Worm (Caenorhabditis elegans) whole organism, late embryonic: ENCODE measurements around the gene W10G11.3.
A peak's percentile ranks its signal among the peaks of the same experiment; 100 is the strongest.

Experiments
- C08G9.2 ChIP-seq: sonication (generic microtip); optimal IDR thresholded peaks from 2 replicates; lab custom pipeline; 2016; ENCODE audit warnings: mild to moderate bottlenecking, missing genetic modification characterization, moderate library complexity, missing compliant biosample characterization
- C38D4.7 ChIP-seq: fragments of 200-800 bp; sonication (Bioruptor generic); optimal IDR thresholded peaks from 2 replicates; lab custom pipeline; 2018; ENCODE audit warnings: mild to moderate bottlenecking, missing genetic modification characterization, moderate library complexity, missing compliant biosample characterization
- F13H6.1 ChIP-seq: sonication (generic microtip); optimal IDR thresholded peaks from 2 replicates; lab custom pipeline; 2016; ENCODE audit warnings: missing genetic modification characterization, missing compliant biosample characterization
- K09A11.1 ChIP-seq: sonication (generic microtip); optimal IDR thresholded peaks from 2 replicates; lab custom pipeline; 2017; ENCODE audit warnings: antibody characterized with exemption, mild to moderate bottlenecking, missing genetic modification characterization, missing compliant biosample characterization; ENCODE audit not compliant: insufficient read depth
- T23F11.4 ChIP-seq: fragments of 200-800 bp; sonication (Bioruptor generic); optimal IDR thresholded peaks from 2 replicates; lab custom pipeline; 2018; ENCODE audit warnings: mild to moderate bottlenecking, missing genetic modification characterization, missing compliant biosample characterization
- Y22D7AL.16 ChIP-seq: sonication (generic microtip); optimal IDR thresholded peaks from 2 replicates; lab custom pipeline; 2016; ENCODE audit warnings: missing genetic modification characterization, missing compliant biosample characterization
- ceh-14 ChIP-seq: sonication (generic microtip); optimal IDR thresholded peaks from 2 replicates; lab custom pipeline; 2016; ENCODE audit warnings: missing genotype, missing genetic modification characterization, missing compliant biosample characterization
- ceh-18 ChIP-seq: sonication (generic microtip); optimal IDR thresholded peaks from 2 replicates; lab custom pipeline; 2016; ENCODE audit warnings: missing genetic modification characterization, missing compliant biosample characterization
- ceh-19 ChIP-seq: fragments of 200-800 bp; sonication (Bioruptor generic); optimal IDR thresholded peaks from 2 replicates; lab custom pipeline; 2018; ENCODE audit warnings: mild to moderate bottlenecking, missing genetic modification characterization, missing compliant biosample characterization
- ceh-22 ChIP-seq: sonication (generic microtip); optimal IDR thresholded peaks from 2 replicates; lab custom pipeline; 2017; ENCODE audit warnings: missing biosample characterization, missing genetic modification characterization
- ceh-24 ChIP-seq: sonication (generic microtip); optimal IDR thresholded peaks from 2 replicates; lab custom pipeline; 2016; ENCODE audit warnings: mild to moderate bottlenecking, missing genetic modification characterization, missing compliant biosample characterization
- ceh-34 ChIP-seq: sonication (generic microtip); optimal IDR thresholded peaks from 2 replicates; lab custom pipeline; 2016; ENCODE audit warnings: mild to moderate bottlenecking, missing genetic modification characterization, missing compliant biosample characterization
- ceh-45 ChIP-seq: fragments of 200-800 bp; sonication (Bioruptor generic); IDR thresholded peaks from 2 replicates; pipeline ENCODE4 v1.3.6; 2022; ENCODE audit warnings: missing genetic modification reagents, missing genetic modification characterization, missing compliant biosample characterization
- ceh-48 ChIP-seq: sonication (generic microtip); optimal IDR thresholded peaks from 2 replicates; lab custom pipeline; 2016; ENCODE audit warnings: missing genetic modification characterization, inconsistent platforms, missing compliant biosample characterization
- ceh-6 ChIP-seq: fragments of 200-800 bp; sonication (Bioruptor generic); optimal IDR thresholded peaks from 2 replicates; lab custom pipeline; 2018; ENCODE audit warnings: mild to moderate bottlenecking, missing genetic modification characterization, missing compliant biosample characterization
- ceh-9 ChIP-seq: sonication (generic microtip); optimal IDR thresholded peaks from 2 replicates; lab custom pipeline; 2016; ENCODE audit warnings: mild to moderate bottlenecking, missing genetic modification characterization, inconsistent platforms, missing compliant biosample characterization
- che-1 ChIP-seq: sonication (generic microtip); optimal IDR thresholded peaks from 2 replicates; lab custom pipeline; 2016; ENCODE audit warnings: mild to moderate bottlenecking, missing genetic modification characterization, missing compliant biosample characterization
- dve-1 ChIP-seq: sonication (generic microtip); optimal IDR thresholded peaks from 2 replicates; lab custom pipeline; 2017; ENCODE audit warnings: antibody characterized with exemption, mild to moderate bottlenecking, missing genetic modification characterization, missing compliant biosample characterization
- eyg-1 ChIP-seq: sonication (generic microtip); optimal IDR thresholded peaks from 2 replicates; lab custom pipeline; 2016; ENCODE audit warnings: missing genotype, missing genetic modification characterization, missing compliant biosample characterization
- fax-1 ChIP-seq: sonication (generic microtip); optimal IDR thresholded peaks from 2 replicates; lab custom pipeline; 2016; ENCODE audit warnings: missing genotype, missing genetic modification characterization, missing compliant biosample characterization
- fkh-10 ChIP-seq: fragments of 150-350 bp; optimal IDR thresholded peaks from 2 replicates; lab custom pipeline; 2014; ENCODE audit warnings: missing biosample characterization, missing genetic modification reagents, missing genetic modification characterization
- fkh-6 ChIP-seq: sonication (generic microtip); optimal IDR thresholded peaks from 2 replicates; lab custom pipeline; 2016; ENCODE audit warnings: missing genetic modification characterization, missing compliant biosample characterization
- gmeb-2 ChIP-seq: sonication (generic microtip); optimal IDR thresholded peaks from 2 replicates; lab custom pipeline; 2016; ENCODE audit warnings: missing genetic modification characterization, inconsistent platforms, missing compliant biosample characterization
- hlh-15 ChIP-seq: sonication (generic microtip); optimal IDR thresholded peaks from 2 replicates; lab custom pipeline; 2016; ENCODE audit warnings: missing genetic modification characterization, missing compliant biosample characterization
- hlh-6 ChIP-seq: sonication (generic microtip); optimal IDR thresholded peaks from 2 replicates; lab custom pipeline; 2016; ENCODE audit warnings: missing genotype, missing genetic modification characterization, missing compliant biosample characterization
- lim-6 ChIP-seq: sonication (generic microtip); optimal IDR thresholded peaks from 2 replicates; lab custom pipeline; 2016; ENCODE audit warnings: missing genetic modification characterization, missing compliant biosample characterization
- lin-11 ChIP-seq: fragments of 200-800 bp; sonication (Bioruptor generic); optimal IDR thresholded peaks from 2 replicates; lab custom pipeline; 2018; ENCODE audit warnings: mild to moderate bottlenecking, missing genetic modification characterization, missing compliant biosample characterization
- nhr-11 ChIP-seq: fragments of 150-350 bp; optimal IDR thresholded peaks from 2 replicates; lab custom pipeline; 2014; ENCODE audit warnings: missing biosample characterization, missing genetic modification characterization
- nhr-232 ChIP-seq: sonication (generic microtip); optimal IDR thresholded peaks from 2 replicates; lab custom pipeline; 2016; ENCODE audit warnings: missing genetic modification characterization, missing compliant biosample characterization
- odd-2 ChIP-seq: sonication (generic microtip); optimal IDR thresholded peaks from 2 replicates; lab custom pipeline; 2017; ENCODE audit warnings: antibody characterized with exemption, mild to moderate bottlenecking, missing genetic modification characterization, missing compliant biosample characterization
- pat-9 ChIP-seq: fragments of 200-800 bp; sonication (Bioruptor generic); optimal IDR thresholded peaks from 2 replicates; lab custom pipeline; 2018; ENCODE audit warnings: mild to moderate bottlenecking, missing genetic modification characterization, moderate library complexity, missing compliant biosample characterization
- ref-2 ChIP-seq: sonication (generic microtip); optimal IDR thresholded peaks from 2 replicates; lab custom pipeline; 2016; ENCODE audit warnings: missing genetic modification characterization, missing compliant biosample characterization
- rnt-1 ChIP-seq: sonication (generic microtip); optimal IDR thresholded peaks from 2 replicates; lab custom pipeline; 2016; ENCODE audit warnings: missing genetic modification characterization, missing compliant biosample characterization
- sdc-2 ChIP-seq: sonication (generic microtip); optimal IDR thresholded peaks from 2 replicates; lab custom pipeline; 2016; ENCODE audit warnings: missing genotype, missing genetic modification characterization, missing compliant biosample characterization
- sox-4 ChIP-seq: sonication (generic microtip); optimal IDR thresholded peaks from 2 replicates; lab custom pipeline; 2017; ENCODE audit warnings: mild to moderate bottlenecking, missing genetic modification characterization, inconsistent platforms, missing compliant biosample characterization
- syd-9 ChIP-seq: sonication (generic microtip); optimal IDR thresholded peaks from 2 replicates; lab custom pipeline; 2016; ENCODE audit warnings: mild to moderate bottlenecking, missing genetic modification characterization, moderate library complexity, missing compliant biosample characterization
- tbx-2 ChIP-seq: sonication (generic microtip); optimal IDR thresholded peaks from 2 replicates; lab custom pipeline; 2016; ENCODE audit warnings: missing genetic modification characterization, missing compliant biosample characterization
- ttx-3 ChIP-seq: sonication (generic microtip); optimal IDR thresholded peaks from 2 replicates; lab custom pipeline; 2016; ENCODE audit warnings: missing genetic modification reagents, missing genetic modification characterization, missing compliant biosample characterization
- unc-3 ChIP-seq, 2 experiments: fragments of 200-800 bp in 1 of 2; sonication (Bioruptor generic) in 1 of 2; sonication (generic microtip) in 1 of 2; conservative IDR thresholded peaks in 1 of 2; optimal IDR thresholded peaks in 1 of 2; 2 replicates each; pipeline versions ENCODE4 v1.3.6 to Lab custom; 2016 to 2022; ENCODE audit warnings: missing compliant biosample characterization in 2 of 2, missing genetic modification characterization in 2 of 2, missing genetic modification reagents in 1 of 2
- unc-42 ChIP-seq: sonication (generic microtip); optimal IDR thresholded peaks from 2 replicates; lab custom pipeline; 2016; ENCODE audit warnings: missing genotype, missing genetic modification characterization, missing compliant biosample characterization
- unc-55 ChIP-seq: sonication (generic microtip); optimal IDR thresholded peaks from 2 replicates; lab custom pipeline; 2017; ENCODE audit warnings: missing biosample characterization, missing genetic modification reagents, missing genetic modification characterization
- unc-86 ChIP-seq: sonication (generic microtip); optimal IDR thresholded peaks from 2 replicates; lab custom pipeline; 2016; ENCODE audit warnings: missing genetic modification characterization, missing compliant biosample characterization
- zip-5 ChIP-seq: sonication (generic microtip); optimal IDR thresholded peaks from 2 replicates; lab custom pipeline; 2016; ENCODE audit warnings: missing genetic modification characterization, missing compliant biosample characterization
- ztf-16 ChIP-seq: sonication (generic microtip); optimal IDR thresholded peaks from 2 replicates; lab custom pipeline; 2017; ENCODE audit warnings: missing genetic modification characterization, missing compliant biosample characterization

W10G11.3 gene

DNA sequence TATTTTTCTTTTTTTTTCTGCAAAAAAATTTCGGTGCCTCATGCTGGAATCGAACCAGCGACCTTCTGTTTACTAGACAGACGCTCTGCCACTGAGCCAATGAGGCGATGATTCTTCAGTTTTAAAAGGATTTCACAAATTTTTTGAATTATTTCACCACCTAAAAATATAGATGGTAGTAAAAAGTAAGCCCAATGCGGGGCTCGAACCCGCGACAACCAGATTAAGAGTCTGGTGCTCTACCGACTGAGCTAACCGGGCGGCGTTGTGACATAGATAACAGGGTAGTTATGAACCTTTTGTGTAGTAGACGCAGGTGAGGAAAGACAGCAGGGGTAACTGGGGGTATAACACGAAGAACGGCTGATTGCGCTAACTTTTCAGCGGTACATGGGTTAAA lies 5.3 kb upstream of the W10G11.3 start:
- TF ChIP-seq Y22D7AL.16 (tag; lab: Kevin White, UChicago) = peak; percentile 41
- TF ChIP-seq eyg-1 (tag; lab: Kevin White, UChicago) = peak; percentile 60
- TF ChIP-seq che-1 (tag; lab: Kevin White, UChicago) = peak; percentile 49
- peak; percentile 12 for TF ChIP-seq K09A11.1
- peak; percentile 34 for TF ChIP-seq unc-86 (tag; lab: Kevin White, UChicago)
- peak; percentile 43 for TF ChIP-seq hlh-15
- TF ChIP-seq ref-2 (tag; lab: Kevin White, UChicago) = peak; percentile 8
- peak; percentile 20 for TF ChIP-seq sdc-2
- peak; percentile 2 for TF ChIP-seq F13H6.1
- TF ChIP-seq zip-5 (tag; lab: Kevin White, UChicago) = peak; percentile 12
- TF ChIP-seq ztf-16 (tag; lab: Kevin White, UChicago) = peak; percentile 25
- TF ChIP-seq fkh-6 = peak; percentile 55
- peak; percentile 61 for TF ChIP-seq hlh-6
- peak; percentile 38 for TF ChIP-seq lin-11 (tag; lab: Kevin White, UChicago)
- peak; percentile 46 for TF ChIP-seq syd-9
- peak; percentile 4 for TF ChIP-seq tbx-2 (tag; lab: Kevin White, UChicago)
- peak; percentile 30 for TF ChIP-seq nhr-232 (tag; lab: Kevin White, UChicago)
- TF ChIP-seq fax-1 (tag; lab: Kevin White, UChicago) = peak; percentile 19
- TF ChIP-seq ceh-45 = peak; percentile 55; the same call in 1 of the 2 replicates
- peak; percentile 70 for TF ChIP-seq ceh-6
- TF ChIP-seq C38D4.7 (GFP tag; lab: Kevin White, UChicago) = peak; percentile 37
- TF ChIP-seq dve-1 (tag; lab: Kevin White, UChicago) = peak; percentile 23
- peak; percentile 42 for TF ChIP-seq sox-4 (tag; lab: Kevin White, UChicago)
- TF ChIP-seq gmeb-2 (tag; lab: Kevin White, UChicago) = peak; percentile 55
- TF ChIP-seq unc-3 (GFP tag; conservative IDR thresholded peaks at IDR 0.05; lab: Robert Waterston, UW) = peak; percentile 40; the same call in 1 of the 2 replicates
- TF ChIP-seq unc-3 (tag; optimal IDR thresholded peaks at IDR 0.05; lab: Kevin White, UChicago) = peak; percentile 42
- peak; percentile 42 for TF ChIP-seq C08G9.2
- TF ChIP-seq pat-9 (tag; lab: Kevin White, UChicago) = peak; percentile 55
- TF ChIP-seq ceh-19 (GFP tag; lab: Kevin White, UChicago) = peak; percentile 25

- TF ChIP-seq tbx-2 (tag; lab: Kevin White, UChicago) (no peak), ceh-48 (no peak), nhr-11 (no peak), lim-6 (tag; lab: Kevin White, UChicago) (no peak), fkh-10 (GFP tag; lab: Kevin White, UChicago) (no peak), ceh-24 (tag; lab: Kevin White, UChicago) (no peak), F13H6.1 (no peak), odd-2 (no peak), ceh-18 (tag; lab: Kevin White, UChicago) (no peak), lin-11 (tag; lab: Kevin White, UChicago) (no peak), syd-9 (no peak)
Observed at ce11 chrII:3567066-3567465, 4.7 kb upstream of the W10G11.3 start.

ce11 chrII:3561561-3561960 lies 758 bp downstream of the W10G11.3 start, which contains the start of gene W10G11.2:
Gene W10G11.2, minus strand, starts transcription at chrII:3561661.
- TF ChIP-seq K09A11.1 (no peak), T23F11.4 (GFP tag; lab: Kevin White, UChicago) (no peak), ttx-3 (tag; lab: Kevin White, UChicago) (no peak), che-1 (tag; lab: Kevin White, UChicago) (no peak), zip-5 (tag; lab: Kevin White, UChicago) (no peak), nhr-11 (no peak)

- no peak for TF ChIP-seq ceh-9
- no peak for TF ChIP-seq ceh-22 (tag; lab: Kevin White, UChicago)
- TF ChIP-seq ceh-45 = no peak
- no peak for TF ChIP-seq rnt-1 (tag; lab: Kevin White, UChicago)
- no peak for TF ChIP-seq odd-2
- no peak for TF ChIP-seq ref-2 (tag; lab: Kevin White, UChicago)
- no peak for TF ChIP-seq ceh-14
- TF ChIP-seq unc-55 (GFP tag; lab: Kevin White, UChicago) = no peak
- TF ChIP-seq ceh-34 (tag; lab: Kevin White, UChicago) = no peak
- no peak for TF ChIP-seq ceh-18 (tag; lab: Kevin White, UChicago)
- no peak for TF ChIP-seq unc-42 (tag; lab: Kevin White, UChicago)
Observed at ce11 chrII:3560592-3560991, 1.7 kb downstream of the W10G11.3 start, which contains the start of gene W10G11.1. Gene W10G11.1, minus strand, starts transcription at chrII:3560692.
